Worm (Caenorhabditis elegans) whole organism, L3 larva: ENCODE results near the gene unc-4.

ENCODE experiments used
- R02D3.7 ChIP-seq: fragments of 150-350 bp; optimal IDR thresholded peaks from 2 replicates; lab custom pipeline; 2014; ENCODE audit warnings: missing biosample characterization, missing genetic modification characterization
- ZK546.5 ChIP-seq: sonication (generic microtip); optimal IDR thresholded peaks from 2 replicates; lab custom pipeline; 2017; ENCODE audit warnings: missing biosample characterization, missing genetic modification characterization
- ama-1 ChIP-seq: fragments of 150-350 bp; optimal IDR thresholded peaks from 2 replicates; lab custom pipeline; 2018
- ceh-82 ChIP-seq: fragments of 150-350 bp; optimal IDR thresholded peaks from 2 replicates; lab custom pipeline; 2014; ENCODE audit warnings: missing biosample characterization, missing genetic modification characterization
- ceh-9 ChIP-seq: sonication (generic microtip); optimal IDR thresholded peaks from 2 replicates; lab custom pipeline; 2018; ENCODE audit warnings: missing biosample characterization, missing genetic modification characterization
- eor-1 ChIP-seq, 2 experiments: fragments of 150-350 bp; optimal IDR thresholded peaks; 2 replicates each; lab custom pipeline; 2014 to 2018; ENCODE audit warnings: missing biosample characterization in 2 of 2, missing genetic modification characterization in 2 of 2
- fkh-10 ChIP-seq: sonication (generic microtip); optimal IDR thresholded peaks from 2 replicates; lab custom pipeline; 2017; ENCODE audit warnings: missing biosample characterization, missing genetic modification reagents, missing genetic modification characterization
- fkh-2 ChIP-seq: fragments of 150-350 bp; optimal IDR thresholded peaks from 2 replicates; lab custom pipeline; 2014; ENCODE audit warnings: missing biosample characterization, missing genetic modification reagents, missing genetic modification characterization
- nfya-1 ChIP-seq: sonication (generic microtip); optimal IDR thresholded peaks from 2 replicates; lab custom pipeline; 2017; ENCODE audit warnings: missing genetic modification characterization, mild to moderate bottlenecking, missing compliant biosample characterization, antibody characterized with exemption, moderate library complexity; ENCODE audit not compliant: insufficient read depth
- nhr-11 ChIP-seq: fragments of 150-350 bp; optimal IDR thresholded peaks from 2 replicates; lab custom pipeline; 2014; ENCODE audit warnings: missing biosample characterization, missing genetic modification characterization
- nhr-12 ChIP-seq: fragments of 150-350 bp; optimal IDR thresholded peaks from 2 replicates; lab custom pipeline; 2014; ENCODE audit warnings: missing biosample characterization, missing genetic modification characterization
- pha-4 ChIP-seq: fragments of 150-350 bp; optimal IDR thresholded peaks from 2 replicates; lab custom pipeline; 2014; ENCODE audit warnings: missing biosample characterization, missing genetic modification reagents, missing genetic modification characterization
- tbx-2 ChIP-seq: sonication (generic microtip); optimal IDR thresholded peaks from 2 replicates; lab custom pipeline; 2016; ENCODE audit warnings: mild to moderate bottlenecking, missing genetic modification characterization, missing compliant biosample characterization
- zag-1 ChIP-seq: fragments of 150-350 bp; optimal IDR thresholded peaks from 2 replicates; lab custom pipeline; 2014; ENCODE audit warnings: missing biosample characterization, missing genetic modification characterization

- TF ChIP-seq ama-1 (lab: Kevin White, UChicago) (no peak), fkh-2 (tag; lab: Kevin White, UChicago) (no peak), tbx-2 (tag; lab: Kevin White, UChicago) (no peak), ceh-82 (tag; lab: Kevin White, UChicago) (no peak), ceh-9 (tag; lab: Kevin White, UChicago) (no peak), pha-4 (tag; lab: Kevin White, UChicago) (no peak), nfya-1 (no peak), ZK546.5 (tag; lab: Kevin White, UChicago) (no peak), eor-1 (tag; optimal IDR thresholded peaks at IDR 0.05; lab: Kevin White, UChicago) (no peak), R02D3.7 (no peak), zag-1 (tag; lab: Kevin White, UChicago) (no peak), nhr-11 (tag; lab: Kevin White, UChicago) (no peak), nhr-12 (tag; lab: Kevin White, UChicago) (no peak), fkh-10 (GFP tag; lab: Kevin White, UChicago) (no peak)
Measured at ce11 chrII:9871061-9871460, 29.1 kb downstream of the unc-4 start, which contains the start of gene chil-7.
